Worm (Caenorhabditis elegans): Measurements from ENCODE around the gene fut-2.

- TF ChIP-seq ztf-29 (GFP tag; IDR thresholded peaks at IDR 0.05) (no peak), flt-1 (GFP tag; IDR thresholded peaks at IDR 0.05) (no peak), cog-1 (tag; optimal IDR thresholded peaks at IDR 0.05) (no peak), ztf-23 (GFP tag; IDR thresholded peaks at IDR 0.05) (no peak), klf-2 (GFP tag; conservative IDR thresholded peaks at IDR 0.05) (no peak), T22C8.4 (GFP tag; IDR thresholded peaks at IDR 0.05) (no peak), ref-1 (GFP tag; conservative IDR thresholded peaks at IDR 0.05) (no peak)
These were observed 18.7 kb downstream of the fut-2 start, which contains the start of gene spp-27 for ce11 chrV:6557035-6557434.

Measured in whole organism, midembryonic.